Fruit fly (Drosophila melanogaster): ENCODE results near the gene Or33a.

Or33a gene

DNA sequence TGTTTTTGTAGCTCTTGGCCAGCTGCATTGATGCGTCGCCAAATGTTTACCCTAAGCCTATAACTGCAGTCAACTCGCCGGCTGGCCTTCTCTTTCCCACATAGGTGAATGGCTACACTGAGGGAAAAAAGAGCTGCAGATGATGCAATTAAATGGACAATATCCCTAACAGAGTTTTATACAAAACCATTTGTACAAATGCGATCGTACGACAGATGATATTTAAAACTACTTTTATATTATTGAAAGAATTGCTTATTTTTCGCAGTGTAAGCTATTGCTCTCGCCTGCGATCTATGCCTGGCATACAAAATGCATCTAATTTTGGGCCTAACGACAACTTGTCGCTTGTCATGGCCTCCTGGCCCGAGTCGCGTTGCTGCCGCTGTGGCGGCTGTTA is 15.6 kb downstream of the Or33a start (continued):
- TF ChIP-seq CG3065 (GFP tag; optimal IDR thresholded peaks at IDR 0.05) (no peak), repo (GFP tag; optimal IDR thresholded peaks at IDR 0.05) (no peak), unpg (GFP tag; optimal IDR thresholded peaks at IDR 0.05) (peak; percentile 56), phol (tag; optimal IDR thresholded peaks at IDR 0.05) (peak; percentile 47), H15 (GFP tag; IDR thresholded peaks at IDR 0.05) (0 out of 3 replicates have a peak, but pooled peaks have one; percentile 14), zen (tag; optimal IDR thresholded peaks at IDR 0.05) (peak; percentile 62), sc (optimal IDR thresholded peaks at IDR 0.05) (no peak), sc (GFP tag; optimal IDR thresholded peaks at IDR 0.05) (peak; percentile 6), Xbp1 (GFP tag; optimal IDR thresholded peaks at IDR 0.05) (peak; percentile 55), wor (GFP tag; IDR thresholded peaks at IDR 0.05) (peak; percentile 48), jumu (GFP tag; optimal IDR thresholded peaks at IDR 0.05) (peak; percentile 42), tll (GFP tag; optimal IDR thresholded peaks at IDR 0.05) (no peak), Hr51 (GFP tag; optimal IDR thresholded peaks at IDR 0.05) (peak in 1 of 2 experiments; percentile 41), ase (GFP tag; IDR thresholded peaks at IDR 0.05) (0 out of 3 replicates have a peak, but pooled peaks have one; percentile 17), ken (GFP tag; IDR thresholded peaks at IDR 0.05) (peak; percentile 69; the same call in 2 of the 3 replicates), CG14667 (GFP tag; IDR thresholded peaks at IDR 0.05) (peak; percentile 40; the same call in 1 of the 2 replicates), tx (GFP tag; optimal IDR thresholded peaks at IDR 0.05) (peak; percentile 1), CG17568 (GFP tag; optimal IDR thresholded peaks at IDR 0.05) (no peak), ssp (GFP tag; IDR thresholded peaks at IDR 0.05) (0 out of 2 replicates have a peak, but pooled peaks have one; percentile 7), Meics (GFP tag; optimal IDR thresholded peaks at IDR 0.05) (no peak), slou (GFP tag; optimal IDR thresholded peaks at IDR 0.05) (no peak), ac (GFP tag; optimal IDR thresholded peaks at IDR 0.05) (no peak), danr (GFP tag; IDR thresholded peaks at IDR 0.05) (no peak), Gsc (GFP tag; IDR thresholded peaks at IDR 0.05) (no peak), zen2 (GFP tag; IDR thresholded peaks at IDR 0.05; ENCODE audit: partially characterized antibody) (no peak), Vsx1 (GFP tag; optimal IDR thresholded peaks at IDR 0.05) (no peak), crc (GFP tag; optimal IDR thresholded peaks at IDR 0.05) (no peak), corto (GFP tag; optimal IDR thresholded peaks at IDR 0.05) (no peak), Taf1 (GFP tag; IDR thresholded peaks at IDR 0.05) (no peak), CG3726 (GFP tag; IDR thresholded peaks at IDR 0.05) (0 out of 3 replicates have a peak, but pooled peaks have one; percentile 44), Hr78 (GFP tag; optimal IDR thresholded peaks at IDR 0.05) (no peak), CG7556 (GFP tag; optimal IDR thresholded peaks at IDR 0.05) (no peak), CG11723 (GFP tag; optimal IDR thresholded peaks at IDR 0.05) (peak; percentile 3), sima (GFP tag; optimal IDR thresholded peaks at IDR 0.05) (no peak), wdn (GFP tag; IDR thresholded peaks at IDR 0.05) (peak; percentile 18; the same call in 1 of the 2 replicates), CTCF (GFP tag; optimal IDR thresholded peaks at IDR 0.05) (no peak), tin (GFP tag; optimal IDR thresholded peaks at IDR 0.05) (peak; percentile 39), CG4820 (GFP tag; optimal IDR thresholded peaks at IDR 0.05) (peak; percentile 30), h (optimal IDR thresholded peaks at IDR 0.05) (no peak), CG32772 (GFP tag; IDR thresholded peaks at IDR 0.05) (0 out of 2 replicates have a peak, but pooled peaks have one; percentile 27), CG3995 (GFP tag; optimal IDR thresholded peaks at IDR 0.05) (no peak), D19A (tag; optimal IDR thresholded peaks at IDR 0.05) (peak; percentile 36), Myb (GFP tag; optimal IDR thresholded peaks at IDR 0.05) (no peak), CG17328 (GFP tag; IDR thresholded peaks at IDR 0.05) (peak; percentile 68), Dref (GFP tag; IDR thresholded peaks at IDR 0.05) (no peak), CG1792 (GFP tag; optimal IDR thresholded peaks at IDR 0.05) (no peak), CG34224 (GFP tag; IDR thresholded peaks at IDR 0.05; ENCODE audit: partially characterized antibody) (no peak), br (optimal IDR thresholded peaks at IDR 0.05) (no peak), ara (GFP tag; IDR thresholded peaks at IDR 0.05) (peak; percentile 51; the same call in 1 of the 2 replicates), CG2889 (GFP tag; IDR thresholded peaks at IDR 0.05) (no peak), CG3838 (GFP tag; optimal IDR thresholded peaks at IDR 0.05) (no peak), gce (GFP tag; IDR thresholded peaks at IDR 0.05) (no peak), Jarid2 (GFP tag; optimal IDR thresholded peaks at IDR 0.05) (no peak)

All from whole organism, embryonic.